Fruit fly (Drosophila melanogaster) Kc167 (cell line): Measurements from ENCODE around the gene CG31230.

ENCODE experiments used
- Sin3A ChIP-seq: fragments of >200 bp; optimal IDR thresholded peaks from 2 replicates; lab custom pipeline; 2018; ENCODE audit warnings: missing external identifiers
- h ChIP-seq: fragments of >200 bp; optimal IDR thresholded peaks from 3 replicates; lab custom pipeline; 2018; ENCODE audit warnings: missing external identifiers

- no peak for TF ChIP-seq Sin3A (lab: Kevin White, UChicago)
- no peak for TF ChIP-seq h (lab: Kevin White, UChicago)
Observed at dm6 chr3R:18721368-18721767, 49.9 kb downstream of the CG31230 start.
